Fruit fly (Drosophila melanogaster) whole organism, wandering third instar larva: ENCODE data around the gene CG7655.

Source experiments
- Abd-B ChIP-seq: fragments of >200 bp; optimal IDR thresholded peaks from 2 replicates; lab custom pipeline; 2017; ENCODE audit warnings: missing biosample characterization, missing genetic modification characterization
- CG9705 ChIP-seq: fragments of 200-800 bp; sonication (Bioruptor generic); optimal IDR thresholded peaks from 2 replicates; lab custom pipeline; 2018; ENCODE audit warnings: missing biosample characterization, mild to moderate bottlenecking, missing genetic modification characterization
- GATAd ChIP-seq: sonication (Bioruptor generic); optimal IDR thresholded peaks from 2 replicates; lab custom pipeline; 2016; ENCODE audit warnings: missing biosample characterization, missing genetic modification characterization
- Hnf4 ChIP-seq: fragments of 200-800 bp; sonication (Bioruptor generic); optimal IDR thresholded peaks from 2 replicates; lab custom pipeline; 2016; ENCODE audit warnings: missing biosample characterization, mild to moderate bottlenecking, missing genetic modification characterization
- Sp1 ChIP-seq: fragments of 200-800 bp; sonication (Bioruptor generic); optimal IDR thresholded peaks from 3 replicates; lab custom pipeline; 2019; ENCODE audit warnings: missing biosample characterization, mild to moderate bottlenecking, missing genetic modification characterization, moderate library complexity
- br ChIP-seq: fragments of 200-800 bp; sonication (Bioruptor generic); optimal IDR thresholded peaks from 2 replicates; lab custom pipeline; 2016; ENCODE audit warnings: missing biosample characterization, missing genetic modification characterization
- fru ChIP-seq: fragments of 200-800 bp; sonication (Bioruptor generic); optimal IDR thresholded peaks from 3 replicates; lab custom pipeline; 2016; ENCODE audit warnings: missing biosample characterization, mild to moderate bottlenecking, missing genetic modification characterization
- h ChIP-seq: fragments of 200-800 bp; sonication (Bioruptor generic); optimal IDR thresholded peaks from 3 replicates; lab custom pipeline; 2016; ENCODE audit warnings: missing biosample characterization, mild to moderate bottlenecking, missing genetic modification characterization
- lola ChIP-seq: fragments of >200 bp; optimal IDR thresholded peaks from 2 replicates; lab custom pipeline; 2017; ENCODE audit warnings: missing biosample characterization, missing genetic modification characterization
- usp ChIP-seq: fragments of >200 bp; optimal IDR thresholded peaks from 2 replicates; lab custom pipeline; 2017; ENCODE audit warnings: missing biosample characterization, missing genetic modification characterization

dm6 chr3R:17679368-17679997, 3.0 kb upstream of the CG7655 start:
- TF ChIP-seq h (peak; percentile 90), lola (GFP tag; lab: Kevin White, UChicago) (no peak), fru (GFP tag; lab: Kevin White, UChicago) (peak; percentile 88), GATAd (GFP tag; lab: Kevin White, UChicago) (no peak), CG9705 (GFP tag; lab: Kevin White, UChicago) (peak; percentile 76), usp (GFP tag; lab: Kevin White, UChicago) (peak; percentile 33), Abd-B (no peak), Sp1 (GFP tag; lab: Kevin White, UChicago) (peak; percentile 95), br (GFP tag; lab: Kevin White, UChicago) (peak; percentile 86), Hnf4 (GFP tag; lab: Kevin White, UChicago) (peak; percentile 80)
